Worm (Caenorhabditis elegans) whole organism, L3 larva: ENCODE results near the gene F01F1.15.

Experiments used
- R02D3.7 ChIP-seq: fragments of 150-350 bp; optimal IDR thresholded peaks from 2 replicates; lab custom pipeline; 2014; ENCODE audit warnings: missing biosample characterization, missing genetic modification characterization
- ama-1 ChIP-seq: fragments of 150-350 bp; optimal IDR thresholded peaks from 2 replicates; lab custom pipeline; 2018
- elt-2 ChIP-seq: sonication (generic microtip); optimal IDR thresholded peaks from 2 replicates; lab custom pipeline; 2016; ENCODE audit warnings: missing genetic modification reagents, mild to moderate bottlenecking, missing genetic modification characterization, missing compliant biosample characterization
- jun-1 ChIP-seq: fragments of 150-350 bp; optimal IDR thresholded peaks from 2 replicates; lab custom pipeline; 2014; ENCODE audit warnings: missing biosample characterization, missing genetic modification reagents, missing genetic modification characterization
- lin-39 ChIP-seq: fragments of 150-350 bp; optimal IDR thresholded peaks from 2 replicates; lab custom pipeline; 2018; ENCODE audit warnings: missing biosample characterization, missing genetic modification reagents, missing genetic modification characterization
- mml-1 ChIP-seq: fragments of 150-350 bp; sonication (generic microtip); optimal IDR thresholded peaks from 3 replicates; lab custom pipeline; 2014; ENCODE audit warnings: missing biosample characterization, missing genetic modification characterization
- nhr-28 ChIP-seq: fragments of 150-350 bp; optimal IDR thresholded peaks from 2 replicates; lab custom pipeline; 2014; ENCODE audit warnings: missing biosample characterization, missing genetic modification characterization
- nhr-67 ChIP-seq: fragments of 150-350 bp; optimal IDR thresholded peaks from 2 replicates; lab custom pipeline; 2014; ENCODE audit warnings: missing biosample characterization, missing genetic modification characterization
- nhr-77 ChIP-seq: fragments of 150-350 bp; optimal IDR thresholded peaks from 2 replicates; lab custom pipeline; 2014; ENCODE audit warnings: missing biosample characterization, missing genetic modification characterization
- pha-4 ChIP-seq: fragments of 150-350 bp; optimal IDR thresholded peaks from 2 replicates; lab custom pipeline; 2014; ENCODE audit warnings: missing biosample characterization, missing genetic modification reagents, missing genetic modification characterization
- ztf-11 ChIP-seq: fragments of 150-350 bp; optimal IDR thresholded peaks from 2 replicates; lab custom pipeline; 2014; ENCODE audit warnings: missing biosample characterization, missing genetic modification characterization

DNA sequence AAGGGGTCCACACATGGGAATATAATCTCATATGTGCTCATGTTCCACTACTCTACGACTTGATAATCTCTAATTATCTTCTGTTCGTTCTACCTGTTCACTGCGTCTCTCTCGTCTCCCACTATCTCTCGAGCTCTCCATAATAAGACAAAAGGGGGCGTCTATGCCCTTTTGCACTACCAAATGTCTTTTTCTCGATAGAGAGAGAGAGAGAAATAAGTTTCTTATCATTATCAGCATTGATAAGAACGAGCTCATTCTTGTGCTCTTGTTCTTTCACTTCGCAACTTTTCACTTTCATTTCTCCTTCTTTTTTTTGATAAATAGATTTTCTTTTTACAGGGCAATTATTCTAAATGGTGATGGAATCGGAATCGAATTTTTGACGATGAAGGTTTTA, 46.6 kb upstream of the F01F1.15 start:
- peak; percentile 87 for TF ChIP-seq elt-2 (tag; lab: Kevin White, UChicago)
- no peak for TF ChIP-seq nhr-77 (tag; lab: Kevin White, UChicago)
- no peak for TF ChIP-seq nhr-67 (tag; lab: Kevin White, UChicago)
- TF ChIP-seq lin-39 (tag; lab: Kevin White, UChicago), result no peak
- TF ChIP-seq pha-4 (tag; lab: Kevin White, UChicago), result peak; percentile 38
- TF ChIP-seq mml-1 (tag; lab: Kevin White, UChicago), result no peak
- no peak for TF ChIP-seq ztf-11
- TF ChIP-seq R02D3.7 (tag; lab: Kevin White, UChicago), result no peak
- no peak for TF ChIP-seq nhr-28 (tag; lab: Kevin White, UChicago)
- TF ChIP-seq jun-1 (tag; lab: Kevin White, UChicago), result no peak
- no peak for TF ChIP-seq ama-1 (lab: Kevin White, UChicago)
